Fruit fly (Drosophila melanogaster) whole organism, pupa: ENCODE measurements around the gene PpV.
"Not testable (repeated sequence)": the region's sequence is repeated elsewhere in the genome, so short reads cannot be mapped to it uniquely, and the experiment has no call there.

Experiments
- CG10348 ChIP-seq: fragments of 200-800 bp; sonication (Bioruptor generic); IDR thresholded peaks from 2 replicates; pipeline ENCODE4 v1.3.6; 2022; ENCODE audit warnings: missing biosample characterization, missing genetic modification characterization
- CG12605 ChIP-seq: fragments of 200-800 bp; sonication (Bioruptor generic); IDR thresholded peaks from 2 replicates; pipeline ENCODE4 v1.3.6; 2022; ENCODE audit warnings: missing biosample characterization, missing genetic modification characterization
- CG13204 ChIP-seq: fragments of 200-800 bp; sonication (Bioruptor generic); optimal IDR thresholded peaks from 2 replicates; lab custom pipeline; 2018; ENCODE audit warnings: missing biosample characterization, mild to moderate bottlenecking, missing genetic modification characterization, moderate library complexity
- CG14655 ChIP-seq: fragments of 200-800 bp; sonication (Bioruptor generic); optimal IDR thresholded peaks from 3 replicates; lab custom pipeline; 2017; ENCODE audit warnings: mild to moderate bottlenecking, missing biosample characterization, missing genetic modification reagents, missing genetic modification characterization
- CG15710 ChIP-seq: fragments of 200-800 bp; sonication (Bioruptor generic); optimal IDR thresholded peaks from 2 replicates; lab custom pipeline; 2018; ENCODE audit warnings: missing biosample characterization, mild to moderate bottlenecking, missing genetic modification characterization, moderate library complexity
- CG17806 ChIP-seq: fragments of 200-800 bp; sonication (Bioruptor generic); optimal IDR thresholded peaks from 2 replicates; lab custom pipeline; 2018; ENCODE audit warnings: missing biosample characterization, mild to moderate bottlenecking, missing genetic modification characterization, moderate library complexity
- CG32121 ChIP-seq: fragments of 200-800 bp; sonication (Bioruptor generic); IDR thresholded peaks from 2 replicates; pipeline ENCODE4 v1.3.6; 2022; ENCODE audit warnings: missing biosample characterization, missing genetic modification characterization
- CG34367 ChIP-seq: fragments of 200-800 bp; sonication (Bioruptor generic); optimal IDR thresholded peaks from 2 replicates; lab custom pipeline; 2018; ENCODE audit warnings: missing biosample characterization, mild to moderate bottlenecking, missing genetic modification characterization
- CG4496 ChIP-seq: fragments of 200-800 bp; sonication (Bioruptor generic); IDR thresholded peaks from 3 replicates; pipeline ENCODE4 v1.3.6; 2022; ENCODE audit warnings: missing biosample characterization, missing genetic modification characterization
- CG8159 ChIP-seq: fragments of 200-800 bp; sonication (Bioruptor generic); optimal IDR thresholded peaks from 3 replicates; lab custom pipeline; 2018; ENCODE audit warnings: missing biosample characterization, mild to moderate bottlenecking, missing genetic modification characterization, moderate library complexity
- CG8301 ChIP-seq: fragments of 200-800 bp; sonication (Bioruptor generic); optimal IDR thresholded peaks from 2 replicates; lab custom pipeline; 2018; ENCODE audit warnings: missing biosample characterization, mild to moderate bottlenecking, missing genetic modification characterization
- CG9948 ChIP-seq: fragments of 200-800 bp; sonication (Bioruptor generic); optimal IDR thresholded peaks from 2 replicates; lab custom pipeline; 2018; ENCODE audit warnings: missing biosample characterization, mild to moderate bottlenecking, missing genetic modification characterization, moderate library complexity
- D1 ChIP-seq: fragments of 200-800 bp; sonication (Bioruptor generic); optimal IDR thresholded peaks from 2 replicates; lab custom pipeline; 2018; ENCODE audit warnings: missing biosample characterization, mild to moderate bottlenecking, missing genetic modification characterization, moderate library complexity
- EcR ChIP-seq: fragments of 200-800 bp; sonication (Bioruptor generic); optimal IDR thresholded peaks from 3 replicates; lab custom pipeline; 2019; ENCODE audit warnings: missing biosample characterization, missing genetic modification characterization, mild to moderate bottlenecking, moderate library complexity, missing genetic modification reagents
- Ets98B ChIP-seq: fragments of 200-800 bp; sonication (Bioruptor generic); IDR thresholded peaks from 2 replicates; pipeline ENCODE4 v1.3.6; 2022; ENCODE audit warnings: missing biosample characterization, missing genetic modification characterization
- Pif1A ChIP-seq: fragments of 200-800 bp; sonication (Bioruptor generic); optimal IDR thresholded peaks from 3 replicates; lab custom pipeline; 2016; ENCODE audit warnings: missing biosample characterization, missing genetic modification characterization
- Pif1B ChIP-seq: fragments of 200-800 bp; sonication (Bioruptor generic); optimal IDR thresholded peaks from 3 replicates; lab custom pipeline; 2016; ENCODE audit warnings: missing biosample characterization, missing genetic modification characterization
- Snoo ChIP-seq: fragments of 200-800 bp; sonication (Bioruptor generic); optimal IDR thresholded peaks from 3 replicates; lab custom pipeline; 2017; ENCODE audit warnings: missing biosample characterization, mild to moderate bottlenecking, missing genetic modification characterization, inconsistent platforms
- fd96Ca ChIP-seq: fragments of 200-800 bp; sonication (Bioruptor generic); IDR thresholded peaks from 3 replicates; pipeline ENCODE4 v1.3.6; 2022; ENCODE audit warnings: missing biosample characterization, missing genetic modification characterization
- gl ChIP-seq: fragments of 200-800 bp; sonication (Bioruptor generic); optimal IDR thresholded peaks from 2 replicates; lab custom pipeline; 2018; ENCODE audit warnings: missing biosample characterization, mild to moderate bottlenecking, missing genetic modification characterization
- rn ChIP-seq: fragments of 200-800 bp; sonication (Bioruptor generic); IDR thresholded peaks from 2 replicates; pipeline ENCODE4 v1.3.6; 2022; ENCODE audit warnings: missing biosample characterization, missing genetic modification characterization

PpV gene

dm6 chrX:6372769-6373197 lies at the start of gene PpV:
TSS of gene PpV (minus strand) at chrX:6372915.
- TF ChIP-seq CG34367 (tag; lab: Kevin White, UChicago) = peak; percentile 13
- TF ChIP-seq CG10348 (GFP tag; lab: Robert Waterston, UW) = no peak
- peak; percentile 32 for TF ChIP-seq CG15710 (tag; lab: Kevin White, UChicago)

DNA sequence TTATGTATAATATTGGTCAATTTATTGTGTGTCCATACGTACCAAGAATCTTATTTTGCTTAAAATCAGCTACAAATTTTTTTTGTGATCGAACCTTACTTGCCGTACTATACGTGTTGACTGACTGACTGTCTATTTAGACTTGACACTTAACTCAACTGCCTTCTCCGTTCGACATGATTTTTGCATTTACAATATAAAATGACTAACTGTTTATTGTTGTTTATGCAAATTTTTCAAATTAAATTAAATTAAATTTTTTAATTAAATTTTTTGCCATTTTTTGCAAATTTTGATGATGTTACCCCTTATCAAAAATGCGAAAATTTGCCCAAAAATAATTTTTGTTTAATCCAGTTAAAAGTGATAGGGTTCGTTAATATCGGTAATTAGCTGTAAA lies 46.6 kb upstream of the PpV start, which contains the start of gene CG33668:
Gene CG33668, minus strand, starts transcription at position 101 of the 400 bp plus-strand sequence.
- TF ChIP-seq CG17806 (tag; lab: Kevin White, UChicago); CG32121 (GFP tag; lab: Robert Waterston, UW); CG10348 (GFP tag; lab: Robert Waterston, UW): not testable (repeated sequence)

dm6 chrX:6400000-6400399 lies 27.3 kb upstream of the PpV start, which contains the start of gene CG33669:
TSS of gene CG33669 (minus strand) at chrX:6400100.
- TF ChIP-seq CG8301 (tag; lab: Kevin White, UChicago); D1 (tag; lab: Kevin White, UChicago); Pif1B (GFP tag; lab: Kevin White, UChicago): not testable (repeated sequence)

dm6 chrX:6383920-6384319 lies 11.2 kb upstream of the PpV start, which contains the start of gene CG33664:
TSS of gene CG33664 (plus strand) at chrX:6384220.
- TF ChIP-seq Pif1B (GFP tag; lab: Kevin White, UChicago); CG34367 (tag; lab: Kevin White, UChicago); CG8301 (tag; lab: Kevin White, UChicago): not testable (repeated sequence)
- TF ChIP-seq, all 21 proteins: peak for 0; not testable (repeated sequence) for 21

DNA sequence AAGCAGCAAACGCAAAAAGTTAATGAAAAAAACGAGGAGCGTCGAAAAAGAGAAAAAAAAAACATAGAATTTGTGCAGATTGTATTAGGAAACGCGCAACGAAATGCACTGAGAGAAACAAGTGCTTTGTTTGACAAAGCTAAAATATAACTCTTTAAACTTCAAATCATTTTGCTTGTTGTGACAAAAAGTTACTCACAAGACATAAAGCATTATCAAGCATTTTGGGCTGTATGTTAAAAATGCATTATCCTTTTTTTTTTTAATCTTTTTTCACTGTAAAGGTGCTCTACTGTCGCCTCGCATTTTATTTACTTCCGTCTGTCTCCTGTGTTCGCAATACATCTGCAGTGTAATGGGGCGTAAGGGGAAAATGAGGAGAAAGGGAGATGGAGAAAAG lies 4.0 kb upstream of the PpV start:
- TF ChIP-seq CG15710 (tag; lab: Kevin White, UChicago) (no peak), CG8159 (tag; lab: Kevin White, UChicago) (peak; percentile 12)

DNA sequence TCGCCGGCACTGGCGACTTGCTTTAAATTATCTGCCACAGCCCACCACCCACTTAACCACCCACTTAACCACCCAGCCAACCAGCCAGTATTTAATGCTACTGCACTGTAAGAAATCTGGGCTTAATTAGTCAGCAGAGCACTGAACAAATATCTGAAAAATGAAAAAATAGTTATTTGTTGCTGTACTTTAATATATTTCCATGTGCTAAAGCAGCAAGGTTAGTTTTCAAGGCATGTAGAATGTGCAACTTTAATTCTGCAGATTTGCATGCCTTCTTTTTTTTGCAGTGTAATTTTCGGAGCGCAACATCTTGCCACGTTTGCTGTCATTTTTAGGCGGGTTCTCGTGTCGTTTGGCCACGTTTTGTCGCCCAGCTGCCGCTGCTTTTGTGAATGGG lies 2.9 kb upstream of the PpV start:
- TF ChIP-seq CG8159 (tag; lab: Kevin White, UChicago) = peak; percentile 14
- peak; percentile 30; the same call in 1 of the 3 replicates for TF ChIP-seq fd96Ca (GFP tag; lab: Robert Waterston, UW)
- TF ChIP-seq CG8301 (tag; lab: Kevin White, UChicago) = no peak
- TF ChIP-seq CG12605 (GFP tag; lab: Robert Waterston, UW) = no peak
- TF ChIP-seq Pif1A (GFP tag; lab: Kevin White, UChicago) = no peak
- TF ChIP-seq CG13204 (GFP tag; lab: Kevin White, UChicago) = no peak
- no peak for TF ChIP-seq CG34367 (tag; lab: Kevin White, UChicago)
- no peak for TF ChIP-seq CG14655 (GFP tag; lab: Kevin White, UChicago)

DNA sequence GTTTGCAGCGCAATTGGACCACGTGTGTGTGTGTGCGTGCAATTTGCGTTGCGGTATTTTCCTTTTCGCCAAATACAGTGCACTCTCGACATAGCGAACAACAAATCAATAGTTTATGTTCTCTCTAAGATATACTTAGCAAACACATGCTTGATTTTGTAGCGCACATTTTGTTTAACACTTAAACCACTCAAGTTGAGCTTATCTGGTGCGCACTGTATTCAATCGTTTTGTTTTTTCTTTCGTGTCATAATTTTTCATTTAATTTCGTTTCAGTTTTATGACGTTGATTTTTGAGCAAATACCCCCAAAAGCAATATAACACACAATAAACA lies 6.4 kb downstream of the PpV start:
- TF ChIP-seq EcR (GFP tag; lab: Kevin White, UChicago) (no peak), Ets98B (GFP tag; lab: Robert Waterston, UW) (peak; percentile 98), Pif1A (GFP tag; lab: Kevin White, UChicago) (peak; percentile 85), CG4496 (GFP tag; lab: Robert Waterston, UW) (peak; percentile 98), CG8301 (tag; lab: Kevin White, UChicago) (peak; percentile 88), CG14655 (GFP tag; lab: Kevin White, UChicago) (peak; percentile 86), Snoo (tag; lab: Kevin White, UChicago) (peak; percentile 90), CG17806 (tag; lab: Kevin White, UChicago) (peak; percentile 69), D1 (tag; lab: Kevin White, UChicago) (no peak), fd96Ca (GFP tag; lab: Robert Waterston, UW) (peak; percentile 97), rn (peak; percentile 88), CG9948 (tag; lab: Kevin White, UChicago) (peak; percentile 67), CG10348 (GFP tag; lab: Robert Waterston, UW) (peak; percentile 80), CG15710 (tag; lab: Kevin White, UChicago) (peak; percentile 79), CG8159 (tag; lab: Kevin White, UChicago) (peak; percentile 65), CG13204 (GFP tag; lab: Kevin White, UChicago) (no peak), CG32121 (GFP tag; lab: Robert Waterston, UW) (peak; percentile 97), Pif1B (GFP tag; lab: Kevin White, UChicago) (peak; percentile 81), gl (tag; lab: Kevin White, UChicago) (peak; percentile 51), CG12605 (GFP tag; lab: Robert Waterston, UW) (peak; percentile 92), CG34367 (tag; lab: Kevin White, UChicago) (peak; percentile 71)
